Fruit fly (Drosophila melanogaster): Measurements from ENCODE around the gene CG2003.

DNA sequence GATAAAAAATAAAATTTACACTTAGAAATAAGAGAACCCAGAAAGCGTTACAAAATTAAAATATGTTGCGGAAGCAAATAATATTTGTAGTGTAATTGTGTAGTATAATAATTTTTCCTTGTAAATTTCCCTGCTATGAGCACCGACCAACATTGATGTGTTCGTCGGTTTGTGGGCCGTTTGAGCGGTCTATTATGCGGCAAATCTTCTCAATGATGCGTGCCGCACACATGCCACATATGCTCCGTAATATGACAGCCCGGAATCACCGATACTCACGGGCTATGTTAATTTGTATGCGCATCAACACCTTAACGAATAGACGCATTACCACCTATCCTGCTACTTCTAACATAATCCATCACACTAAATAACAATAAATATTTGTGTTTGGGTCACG is 1.1 kb upstream of the CG2003 start:
- TF ChIP-seq pad (GFP tag; optimal IDR thresholded peaks at IDR 0.05): no peak
- no peak for TF ChIP-seq CG12768 (GFP tag; optimal IDR thresholded peaks at IDR 0.05)
- TF ChIP-seq toe (GFP tag; optimal IDR thresholded peaks at IDR 0.05): no peak
- no peak for TF ChIP-seq kay (GFP tag; ENCODE audit: borderline replicate concordance)
- no peak for TF ChIP-seq tj (GFP tag; optimal IDR thresholded peaks at IDR 0.05)
- TF ChIP-seq CG7101 (tag; optimal IDR thresholded peaks at IDR 0.05): no peak
- TF ChIP-seq cic (GFP tag; optimal IDR thresholded peaks at IDR 0.05): no peak
